Worm (Caenorhabditis elegans) whole organism, L1 larva: ENCODE data around the gene srj-11.

Experiments
- aly-2 ChIP-seq: fragments of 150-350 bp; optimal IDR thresholded peaks from 2 replicates; lab custom pipeline; 2014; ENCODE audit warnings: missing biosample characterization, missing genetic modification characterization
- blmp-1 ChIP-seq: fragments of 150-350 bp; optimal IDR thresholded peaks from 2 replicates; lab custom pipeline; 2014; ENCODE audit warnings: missing biosample characterization, missing genetic modification characterization
- ceh-63 ChIP-seq: fragments of 200-800 bp; sonication (Bioruptor generic); optimal IDR thresholded peaks from 2 replicates; lab custom pipeline; 2018; ENCODE audit warnings: mild to moderate bottlenecking, missing genetic modification characterization, missing compliant biosample characterization
- ceh-8 ChIP-seq: fragments of 200-800 bp; sonication (Bioruptor generic); optimal IDR thresholded peaks from 2 replicates; lab custom pipeline; 2018; ENCODE audit warnings: mild to moderate bottlenecking, missing genetic modification characterization, moderate library complexity, missing compliant biosample characterization
- ceh-82 ChIP-seq, 3 experiments: fragments of 150-350 bp in 1 of 3; sonication (generic microtip) in 2 of 3; optimal IDR thresholded peaks; 2 replicates each; lab custom pipeline; 2014 to 2017; ENCODE audit warnings: missing biosample characterization in 3 of 3, missing genetic modification characterization in 3 of 3
- ces-1 ChIP-seq: fragments of 150-350 bp; optimal IDR thresholded peaks from 2 replicates; lab custom pipeline; 2014; ENCODE audit warnings: missing biosample characterization, missing genetic modification reagents, missing genetic modification characterization
- fkh-4 ChIP-seq: sonication (generic microtip); optimal IDR thresholded peaks from 2 replicates; lab custom pipeline; 2016; ENCODE audit warnings: missing compliant biosample characterization, missing genetic modification characterization, borderline replicate concordance
- isw-1 ChIP-seq: fragments of 200-800 bp; sonication (Bioruptor generic); IDR thresholded peaks from 2 replicates; pipeline ENCODE4 v1.3.6; 2022; ENCODE audit warnings: missing genetic modification characterization, missing compliant biosample characterization
- lin-13 ChIP-seq: fragments of 150-350 bp; optimal IDR thresholded peaks from 2 replicates; lab custom pipeline; 2014; ENCODE audit warnings: missing biosample characterization, missing genetic modification reagents, missing genetic modification characterization
- lin-35 ChIP-seq, 2 experiments: fragments of 150-350 bp; optimal IDR thresholded peaks; 2 replicates each; lab custom pipeline; 2014; ENCODE audit warnings: missing biosample characterization in 2 of 2, missing genetic modification characterization in 2 of 2, missing genetic modification reagents in 2 of 2
- lsy-2 ChIP-seq, 2 experiments: fragments of 150-350 bp; optimal IDR thresholded peaks; 2 replicates each; lab custom pipeline; 2014; ENCODE audit warnings: missing biosample characterization in 2 of 2, missing genetic modification characterization in 2 of 2
- mdl-1 ChIP-seq, 2 experiments: fragments of 150-350 bp; optimal IDR thresholded peaks; 2 replicates each; lab custom pipeline; 2014 to 2017; ENCODE audit warnings: missing biosample characterization in 2 of 2, missing genetic modification characterization in 2 of 2, inconsistent platforms in 1 of 2
- mep-1 ChIP-seq: fragments of 150-350 bp; optimal IDR thresholded peaks from 2 replicates; lab custom pipeline; 2014; ENCODE audit warnings: missing biosample characterization, missing genetic modification characterization
- nhr-90 ChIP-seq: sonication (generic microtip); optimal IDR thresholded peaks from 2 replicates; lab custom pipeline; 2016; ENCODE audit warnings: mild to moderate bottlenecking, missing genetic modification characterization, missing compliant biosample characterization; ENCODE audit not compliant: poor library complexity
- pax-3 ChIP-seq: fragments of 200-800 bp; sonication (Bioruptor generic); optimal IDR thresholded peaks from 2 replicates; lab custom pipeline; 2018; ENCODE audit warnings: mild to moderate bottlenecking, missing genetic modification characterization, moderate library complexity, missing compliant biosample characterization
- unc-86 ChIP-seq: sonication (generic microtip); optimal IDR thresholded peaks from 2 replicates; lab custom pipeline; 2016; ENCODE audit warnings: missing genetic modification characterization, missing compliant biosample characterization
- vab-15 ChIP-seq: sonication (generic microtip); optimal IDR thresholded peaks from 2 replicates; lab custom pipeline; 2017; ENCODE audit warnings: missing genotype, mild to moderate bottlenecking, missing genetic modification characterization, missing compliant biosample characterization
- xbp-1 ChIP-seq: sonication (generic microtip); optimal IDR thresholded peaks from 2 replicates; lab custom pipeline; 2016; ENCODE audit warnings: missing genetic modification characterization, missing compliant biosample characterization
- zip-4 ChIP-seq: fragments of 200-800 bp; sonication (Bioruptor generic); optimal IDR thresholded peaks from 2 replicates; lab custom pipeline; 2018; ENCODE audit warnings: mild to moderate bottlenecking, missing genetic modification characterization, moderate library complexity, missing compliant biosample characterization

The srj-11 gene

DNA sequence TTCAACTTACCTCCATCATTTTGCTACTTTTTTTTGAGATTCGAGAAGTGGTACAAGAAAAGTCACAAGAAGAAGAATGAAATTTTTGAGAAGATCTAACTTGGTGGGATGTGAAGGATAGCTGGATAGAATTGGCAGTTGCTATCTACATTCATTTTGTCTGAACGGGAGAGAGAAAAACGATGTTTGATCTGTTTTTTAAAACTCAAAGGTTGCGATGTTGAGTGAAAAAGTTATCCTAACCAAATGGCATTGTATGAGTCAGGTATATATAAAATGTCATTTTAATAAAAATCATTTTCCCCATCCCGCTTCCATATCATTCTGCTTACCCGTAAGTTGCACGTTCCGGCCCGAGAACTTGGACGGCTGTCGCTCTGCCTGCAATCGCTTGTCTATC is 48.0 kb downstream of the srj-11 start, which contains the start of gene F35F10.6:
TSS of gene F35F10.6 (minus strand) at position 101 of the 400 bp plus-strand sequence.
- TF ChIP-seq unc-86, result no peak
- no peak for TF ChIP-seq xbp-1 (tag; lab: Kevin White, UChicago)
- no peak for TF ChIP-seq ceh-82 (tag; optimal IDR thresholded peaks at IDR 0.05; lab: Kevin White, UChicago)
- TF ChIP-seq isw-1 (GFP tag; lab: Robert Waterston, UW), result no peak
- TF ChIP-seq mep-1 (tag; lab: Kevin White, UChicago), result no peak
- no peak for TF ChIP-seq ceh-63
- TF ChIP-seq lin-13, result no peak
- no peak for TF ChIP-seq blmp-1 (tag; lab: Kevin White, UChicago)
- no peak for TF ChIP-seq nhr-90 (tag; lab: Kevin White, UChicago)
- TF ChIP-seq lsy-2 (tag; optimal IDR thresholded peaks at IDR 0.05; lab: Kevin White, UChicago), result no peak
- TF ChIP-seq pax-3 (tag; lab: Kevin White, UChicago), result no peak
- TF ChIP-seq fkh-4 (tag; lab: Kevin White, UChicago), result no peak
- no peak for TF ChIP-seq vab-15 (tag; lab: Kevin White, UChicago)
- TF ChIP-seq zip-4 (GFP tag; lab: Kevin White, UChicago), result no peak
- no peak for TF ChIP-seq aly-2 (tag; lab: Kevin White, UChicago)
- TF ChIP-seq mdl-1 (tag; optimal IDR thresholded peaks at IDR 0.05; lab: Kevin White, UChicago), result no peak
- no peak for TF ChIP-seq lin-35 (GFP tag; optimal IDR thresholded peaks at IDR 0.05; lab: Kevin White, UChicago)
- TF ChIP-seq ces-1, result no peak
- TF ChIP-seq ceh-8 (GFP tag; lab: Kevin White, UChicago), result no peak
